Fruit fly (Drosophila melanogaster) whole organism, embryonic: Measurements from ENCODE around the gene CG1983.

Experiments
- B-H1 ChIP-seq: fragments of 200-800 bp; sonication (Bioruptor generic); IDR thresholded peaks from 3 replicates; pipeline ENCODE4 v1.3.6; 2022; ENCODE audit warnings: missing biosample characterization, missing genetic modification characterization
- CG10431 ChIP-seq: fragments of 200-800 bp; sonication (Bioruptor generic); optimal IDR thresholded peaks from 3 replicates; lab custom pipeline; 2018; ENCODE audit warnings: missing biosample characterization, mild to moderate bottlenecking, missing genetic modification characterization
- CG10543 ChIP-seq: fragments of 200-800 bp; sonication (Bioruptor generic); optimal IDR thresholded peaks from 3 replicates; lab custom pipeline; 2017; ENCODE audit warnings: missing biosample characterization, mild to moderate bottlenecking, missing genetic modification characterization, moderate library complexity
- CG11695 ChIP-seq: fragments of 200-800 bp; sonication (Bioruptor generic); IDR thresholded peaks from 3 replicates; pipeline ENCODE4 v1.3.6; 2022; ENCODE audit warnings: missing biosample characterization, missing genetic modification characterization
- CG14667 ChIP-seq: fragments of 200-800 bp; sonication (Bioruptor generic); IDR thresholded peaks from 2 replicates; pipeline ENCODE4 v1.3.6; 2022; ENCODE audit warnings: missing biosample characterization, missing genetic modification characterization
- CG14860 ChIP-seq: fragments of 200-800 bp; sonication (Bioruptor generic); IDR thresholded peaks from 3 replicates; pipeline ENCODE4 v1.3.6; 2022; ENCODE audit warnings: missing biosample characterization, missing genetic modification characterization; ENCODE audit not compliant: partially characterized antibody
- CG15073 ChIP-seq: fragments of 200-800 bp; sonication (Bioruptor generic); optimal IDR thresholded peaks from 2 replicates; lab custom pipeline; 2016; ENCODE audit warnings: missing biosample characterization, missing genetic modification characterization
- CG1792 ChIP-seq: fragments of 200-800 bp; sonication (Bioruptor generic); optimal IDR thresholded peaks from 2 replicates; lab custom pipeline; 2016; ENCODE audit warnings: missing biosample characterization, missing genetic modification characterization
- CG18599 ChIP-seq: fragments of 200-800 bp; sonication (Bioruptor generic); optimal IDR thresholded peaks from 3 replicates; lab custom pipeline; 2017; ENCODE audit warnings: missing biosample characterization, missing genetic modification characterization, mild to moderate bottlenecking, moderate library complexity, missing genetic modification reagents
- CG2712 ChIP-seq: fragments of 200-800 bp; optimal IDR thresholded peaks from 3 replicates; lab custom pipeline; 2019; ENCODE audit warnings: missing biosample characterization, mild to moderate bottlenecking, missing genetic modification characterization, moderate library complexity
- CG30020 ChIP-seq: fragments of 200-800 bp; optimal IDR thresholded peaks from 2 replicates; lab custom pipeline; 2019; ENCODE audit warnings: missing biosample characterization, mild to moderate bottlenecking, missing genetic modification characterization, moderate library complexity
- CG30431 ChIP-seq: fragments of 200-800 bp; sonication (Bioruptor generic); optimal IDR thresholded peaks from 2 replicates; lab custom pipeline; 2017; ENCODE audit warnings: missing biosample characterization, missing genetic modification characterization
- CG3065 ChIP-seq: fragments of 200-800 bp; sonication (Bioruptor generic); optimal IDR thresholded peaks from 2 replicates; lab custom pipeline; 2016; ENCODE audit warnings: missing biosample characterization, missing genetic modification characterization
- CG4282 ChIP-seq: fragments of 200-800 bp; sonication (Bioruptor generic); optimal IDR thresholded peaks from 2 replicates; lab custom pipeline; 2016; ENCODE audit warnings: missing biosample characterization, missing genetic modification characterization
- CG43689 ChIP-seq: fragments of 200-800 bp; sonication (Bioruptor generic); IDR thresholded peaks from 2 replicates; pipeline ENCODE4 v1.3.6; 2022; ENCODE audit warnings: missing biosample characterization, missing genetic modification characterization
- CG6683 ChIP-seq: fragments of 200-800 bp; sonication (Bioruptor generic); optimal IDR thresholded peaks from 2 replicates; lab custom pipeline; 2017; ENCODE audit warnings: missing biosample characterization, mild to moderate bottlenecking, missing genetic modification characterization, missing genetic modification reagents
- CG7271 ChIP-seq: fragments of 200-800 bp; sonication (Bioruptor generic); optimal IDR thresholded peaks from 2 replicates; lab custom pipeline; 2018; ENCODE audit warnings: missing biosample characterization, mild to moderate bottlenecking, missing genetic modification characterization, moderate library complexity
- CG8281 ChIP-seq: fragments of 200-800 bp; sonication (Bioruptor generic); optimal IDR thresholded peaks from 2 replicates; lab custom pipeline; 2018; ENCODE audit warnings: missing biosample characterization, mild to moderate bottlenecking, missing genetic modification characterization, moderate library complexity
- CG9797 ChIP-seq: fragments of 200-800 bp; sonication (Bioruptor generic); optimal IDR thresholded peaks from 3 replicates; lab custom pipeline; 2018; ENCODE audit warnings: missing biosample characterization, mild to moderate bottlenecking, missing genetic modification characterization
- CG9817 ChIP-seq: fragments of 200-800 bp; sonication (Bioruptor generic); optimal IDR thresholded peaks from 2 replicates; lab custom pipeline; 2018; ENCODE audit warnings: missing biosample characterization, mild to moderate bottlenecking, missing genetic modification characterization, moderate library complexity
- CTCF ChIP-seq: fragments of 200-800 bp; sonication (Bioruptor generic); optimal IDR thresholded peaks from 2 replicates; lab custom pipeline; 2017; ENCODE audit warnings: missing biosample characterization, mild to moderate bottlenecking, missing genetic modification characterization, moderate library complexity
- CkIIα-i1 ChIP-seq: fragments of 200-800 bp; sonication (Bioruptor generic); IDR thresholded peaks from 2 replicates; pipeline ENCODE4 v1.3.6; 2022; ENCODE audit warnings: missing biosample characterization, missing genetic modification characterization
- Gsc ChIP-seq: fragments of 200-800 bp; sonication (Bioruptor generic); IDR thresholded peaks from 2 replicates; pipeline ENCODE4 v1.3.6; 2022; ENCODE audit warnings: missing biosample characterization, missing genetic modification characterization
- Hand ChIP-seq: fragments of 200-800 bp; sonication (Bioruptor generic); optimal IDR thresholded peaks from 2 replicates; lab custom pipeline; 2017; ENCODE audit warnings: mild to moderate bottlenecking, missing biosample characterization, missing genetic modification reagents, missing genetic modification characterization
- Hmx ChIP-seq: fragments of 200-800 bp; sonication (Bioruptor generic); optimal IDR thresholded peaks from 2 replicates; lab custom pipeline; 2016; ENCODE audit warnings: missing biosample characterization, missing genetic modification characterization
- Hr3 ChIP-seq: fragments of 200-800 bp; sonication (Bioruptor generic); optimal IDR thresholded peaks from 3 replicates; lab custom pipeline; 2016; ENCODE audit warnings: missing biosample characterization, missing genetic modification characterization
- Hr51 ChIP-seq, 2 experiments: fragments of 200-800 bp; sonication (Bioruptor generic); optimal IDR thresholded peaks; 2 replicates in 1 of 2; 3 replicates in 1 of 2; lab custom pipeline; 2016 to 2018; ENCODE audit warnings: missing biosample characterization in 2 of 2, missing genetic modification characterization in 2 of 2, mild to moderate bottlenecking in 1 of 2, moderate library complexity in 1 of 2
- Hsf ChIP-seq: fragments of 200-800 bp; sonication (Bioruptor generic); optimal IDR thresholded peaks from 3 replicates; lab custom pipeline; 2016; ENCODE audit warnings: missing biosample characterization, missing genetic modification characterization
- Max ChIP-seq: fragments of 200-800 bp; sonication (Bioruptor generic); optimal IDR thresholded peaks from 2 replicates; lab custom pipeline; 2016; ENCODE audit warnings: missing biosample characterization, mild to moderate bottlenecking, missing genetic modification characterization
- Sry-β ChIP-seq: fragments of 200-800 bp; sonication (Bioruptor generic); optimal IDR thresholded peaks from 2 replicates; lab custom pipeline; 2018; ENCODE audit warnings: missing biosample characterization, mild to moderate bottlenecking, missing genetic modification characterization, moderate library complexity
- amos ChIP-seq: fragments of 200-800 bp; sonication (Bioruptor generic); IDR thresholded peaks from 2 replicates; pipeline ENCODE4 v1.3.6; 2022; ENCODE audit warnings: missing biosample characterization, missing genetic modification characterization; ENCODE audit not compliant: partially characterized antibody
- bowl ChIP-seq: fragments of 200-800 bp; sonication (Bioruptor generic); IDR thresholded peaks from 2 replicates; pipeline ENCODE4 v1.3.6; 2022; ENCODE audit warnings: missing biosample characterization, missing genetic modification characterization
- cg ChIP-seq: fragments of 200-800 bp; sonication (Bioruptor generic); optimal IDR thresholded peaks from 3 replicates; lab custom pipeline; 2019; ENCODE audit warnings: missing biosample characterization, mild to moderate bottlenecking, missing genetic modification characterization, moderate library complexity
- dimm ChIP-seq: fragments of 200-800 bp; sonication (Bioruptor generic); IDR thresholded peaks from 2 replicates; pipeline ENCODE4 v1.3.6; 2022; ENCODE audit warnings: missing biosample characterization, missing genetic modification characterization
- en ChIP-seq: fragments of 200-800 bp; sonication (Bioruptor generic); optimal IDR thresholded peaks from 2 replicates; lab custom pipeline; 2016; ENCODE audit warnings: missing biosample characterization, missing genetic modification characterization
- fru ChIP-seq: fragments of >200 bp; optimal IDR thresholded peaks from 2 replicates; lab custom pipeline; 2017
- gcm ChIP-seq: fragments of 200-800 bp; sonication (Bioruptor generic); optimal IDR thresholded peaks from 2 replicates; lab custom pipeline; 2019; ENCODE audit warnings: missing biosample characterization, mild to moderate bottlenecking, missing genetic modification characterization, moderate library complexity
- grn ChIP-seq: fragments of 200-800 bp; sonication (Bioruptor generic); optimal IDR thresholded peaks from 3 replicates; lab custom pipeline; 2017; ENCODE audit warnings: missing biosample characterization, missing genetic modification characterization
- kah ChIP-seq: fragments of 200-800 bp; sonication (Bioruptor generic); optimal IDR thresholded peaks from 2 replicates; lab custom pipeline; 2018; ENCODE audit warnings: missing biosample characterization, mild to moderate bottlenecking, missing genetic modification characterization
- ken ChIP-seq: fragments of 200-800 bp; sonication (Bioruptor generic); IDR thresholded peaks from 3 replicates; pipeline ENCODE4 v1.3.6; 2022; ENCODE audit warnings: missing biosample characterization, missing genetic modification characterization
- mirr ChIP-seq: fragments of 200-800 bp; sonication (Bioruptor generic); optimal IDR thresholded peaks from 3 replicates; lab custom pipeline; 2018; ENCODE audit warnings: missing biosample characterization, mild to moderate bottlenecking, missing genetic modification characterization
- nau ChIP-seq: fragments of 200-800 bp; sonication (Bioruptor generic); optimal IDR thresholded peaks from 3 replicates; lab custom pipeline; 2017; ENCODE audit warnings: missing biosample characterization, mild to moderate bottlenecking, missing genetic modification characterization, missing genetic modification reagents
- org-1 ChIP-seq: fragments of 200-800 bp; sonication (Bioruptor generic); optimal IDR thresholded peaks from 2 replicates; lab custom pipeline; 2017; ENCODE audit warnings: missing biosample characterization, missing genetic modification characterization
- prd ChIP-seq, 3 experiments: fragments of >200 bp in 2 of 3; fragments of 200-800 bp in 1 of 3; sonication (Bioruptor generic) in 1 of 3; optimal IDR thresholded peaks in 2 of 3; IDR thresholded peaks in 1 of 3; 2 replicates in 2 of 3; 3 replicates in 1 of 3; pipeline versions ENCODE4 v1.3.6 to Lab custom; 2017 to 2022; ENCODE audit warnings: missing biosample characterization in 1 of 3, missing genetic modification characterization in 1 of 3
- pros ChIP-seq: fragments of 200-800 bp; sonication (Bioruptor generic); optimal IDR thresholded peaks from 3 replicates; lab custom pipeline; 2019; ENCODE audit warnings: missing biosample characterization, mild to moderate bottlenecking, missing genetic modification characterization, moderate library complexity
- row ChIP-seq: fragments of 200-800 bp; sonication (Bioruptor generic); IDR thresholded peaks from 3 replicates; pipeline ENCODE4 v1.3.6; 2022; ENCODE audit warnings: missing biosample characterization, missing genetic modification characterization
- sna ChIP-seq: fragments of 200-800 bp; sonication (Bioruptor generic); IDR thresholded peaks from 2 replicates; pipeline ENCODE4 v1.3.6; 2022; ENCODE audit warnings: missing biosample characterization, missing genetic modification characterization; ENCODE audit not compliant: partially characterized antibody
- sqz ChIP-seq: fragments of 200-800 bp; sonication (Bioruptor generic); optimal IDR thresholded peaks from 3 replicates; lab custom pipeline; 2018; ENCODE audit warnings: missing biosample characterization, mild to moderate bottlenecking, missing genetic modification characterization

The CG1983 gene

dm6 chr3R:30170671-30171667 is 6.5 kb downstream of the CG1983 start, which contains the start of gene Rsod (continued):
- TF ChIP-seq row (GFP tag; lab: Robert Waterston, UW), result peak; percentile 74; the same call in 2 of the 3 replicates
- TF ChIP-seq CG15073 (GFP tag; lab: Kevin White, UChicago), result no peak
- TF ChIP-seq CTCF (GFP tag; lab: Kevin White, UChicago), result no peak
- no peak for TF ChIP-seq Sry-β (GFP tag; lab: Kevin White, UChicago)
- TF ChIP-seq CG1792 (GFP tag; lab: Kevin White, UChicago), result no peak
- TF ChIP-seq gcm (GFP tag; lab: Kevin White, UChicago), result peak; percentile 14
- no peak for TF ChIP-seq CG9797
- TF ChIP-seq en (GFP tag; lab: Kevin White, UChicago), result no peak
- no peak for TF ChIP-seq CG9817 (tag; lab: Kevin White, UChicago)
- TF ChIP-seq Hsf, result peak; percentile 47
- no peak for TF ChIP-seq CG14860
- TF ChIP-seq sqz (GFP tag; lab: Kevin White, UChicago), result peak; percentile 39
- no peak; the same call in 1 of the 2 replicates for TF ChIP-seq amos (GFP tag; lab: Robert Waterston, UW)
- no peak for TF ChIP-seq CG7271 (tag; lab: Kevin White, UChicago)
- TF ChIP-seq CG43689 (GFP tag; lab: Robert Waterston, UW), result 0 out of 2 replicates have a peak, but pooled peaks have one; percentile 42
- no peak for TF ChIP-seq mirr (GFP tag; lab: Kevin White, UChicago)
- no peak for TF ChIP-seq CG4282
- peak; percentile 47 for TF ChIP-seq bowl
- no peak for TF ChIP-seq CkIIα-i1 (GFP tag; lab: Robert Waterston, UW)
- no peak for TF ChIP-seq sna (GFP tag; lab: Robert Waterston, UW)
- peak; percentile 10 for TF ChIP-seq Hr3 (GFP tag; lab: Kevin White, UChicago)
- no peak for TF ChIP-seq cg (GFP tag; lab: Kevin White, UChicago)
- TF ChIP-seq org-1 (GFP tag; lab: Kevin White, UChicago), result peak; percentile 13
- no peak for TF ChIP-seq fru (lab: Kevin White, UChicago)
- TF ChIP-seq CG3065 (GFP tag; lab: Kevin White, UChicago), result no peak
- no peak for TF ChIP-seq CG6683 (GFP tag; lab: Kevin White, UChicago)
- TF ChIP-seq CG10543 (GFP tag; lab: Kevin White, UChicago), result peak; percentile 27
- no peak for TF ChIP-seq nau (GFP tag; lab: Kevin White, UChicago)
- no peak for TF ChIP-seq CG8281
- TF ChIP-seq prd (optimal IDR thresholded peaks at IDR 0.05; lab: Kevin White, UChicago), result no peak
- peak; percentile 73; the same call in 2 of the 3 replicates for TF ChIP-seq prd (GFP tag; IDR thresholded peaks at IDR 0.05; lab: Robert Waterston, UW)
- peak; percentile 63 for TF ChIP-seq B-H1 (GFP tag; lab: Robert Waterston, UW)
- peak; percentile 76 for TF ChIP-seq CG14667
- peak; percentile 56 for TF ChIP-seq pros (GFP tag; lab: Kevin White, UChicago)
- TF ChIP-seq Max, result peak; percentile 41
- TF ChIP-seq CG10431 (GFP tag; lab: Kevin White, UChicago), result peak; percentile 27
- peak; percentile 70 for TF ChIP-seq CG2712 (tag; lab: Kevin White, UChicago)
- TF ChIP-seq dimm (GFP tag; lab: Robert Waterston, UW), result peak; percentile 50
- TF ChIP-seq CG11695 (GFP tag; lab: Robert Waterston, UW), result peak; percentile 59; the same call in 2 of the 3 replicates
- no peak for TF ChIP-seq Hmx (GFP tag; lab: Kevin White, UChicago)
- TF ChIP-seq grn, result peak; percentile 7
- peak; percentile 26 for TF ChIP-seq CG30431
- peak; percentile 79 for TF ChIP-seq ken
- no peak for TF ChIP-seq CG30020 (tag; lab: Kevin White, UChicago)
- TF ChIP-seq Hr51 (GFP tag; optimal IDR thresholded peaks at IDR 0.05; lab: Kevin White, UChicago), result peak in 1 of 2 experiments; percentile 66
- no peak for TF ChIP-seq Hand (GFP tag; lab: Kevin White, UChicago)
- TF ChIP-seq Gsc (GFP tag; lab: Robert Waterston, UW), result 0 out of 2 replicates have a peak, but pooled peaks have one; percentile 21
- peak; percentile 20 for TF ChIP-seq CG18599
- no peak for TF ChIP-seq kah (GFP tag; lab: Kevin White, UChicago)
